Worm (Caenorhabditis elegans): Measurements from ENCODE around the gene T21D12.7.

The T21D12.7 gene

ce11 chrIV:305101-305500 lies 13.8 kb upstream of the T21D12.7 start:
- TF ChIP-seq mml-1 (tag; optimal IDR thresholded peaks at IDR 0.05) (no peak), pha-4 (tag; optimal IDR thresholded peaks at IDR 0.05) (peak; percentile 18), skn-1 (tag; optimal IDR thresholded peaks at IDR 0.05) (no peak), ztf-11 (tag; optimal IDR thresholded peaks at IDR 0.05) (no peak), nhr-76 (tag; optimal IDR thresholded peaks at IDR 0.05) (no peak), aly-2 (tag; optimal IDR thresholded peaks at IDR 0.05) (no peak), nhr-25 (tag; optimal IDR thresholded peaks at IDR 0.05) (no peak), elt-2 (tag; optimal IDR thresholded peaks at IDR 0.05) (peak; percentile 59), egl-5 (tag; optimal IDR thresholded peaks at IDR 0.05) (no peak), unc-39 (tag; optimal IDR thresholded peaks at IDR 0.05) (no peak), pqm-1 (tag; optimal IDR thresholded peaks at IDR 0.05) (peak; percentile 86), lin-39 (tag; optimal IDR thresholded peaks at IDR 0.05) (no peak), fos-1 (tag; optimal IDR thresholded peaks at IDR 0.05) (no peak)

DNA sequence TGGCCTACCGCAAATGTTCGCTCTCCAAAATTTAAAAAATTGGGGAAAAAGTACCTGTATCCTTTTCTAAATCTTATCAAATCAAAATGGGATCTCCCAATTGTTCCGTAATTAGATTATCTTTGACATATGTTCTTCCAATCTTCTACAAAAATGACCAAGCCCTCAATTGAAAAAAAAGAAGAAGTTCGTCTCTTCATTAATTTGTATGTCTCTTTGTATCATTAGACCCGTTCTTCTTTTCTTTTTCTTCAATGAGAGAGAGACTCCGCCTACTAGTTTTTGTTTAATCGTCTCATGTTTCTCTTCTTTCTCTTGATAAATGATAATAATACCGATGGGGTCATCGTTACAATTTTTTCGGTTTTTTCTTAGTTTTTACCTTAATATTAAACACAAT lies 12.0 kb upstream of the T21D12.7 start:
- TF ChIP-seq ceh-82 (tag; optimal IDR thresholded peaks at IDR 0.05) (no peak), nhr-23 (tag; optimal IDR thresholded peaks at IDR 0.05) (peak; percentile 27), nhr-43 (tag; optimal IDR thresholded peaks at IDR 0.05; ENCODE audit: poor library complexity, severe bottlenecking) (peak; percentile 25), jun-1 (tag; optimal IDR thresholded peaks at IDR 0.05) (no peak), ceh-16 (tag; optimal IDR thresholded peaks at IDR 0.05) (no peak), snpc-4 (tag; optimal IDR thresholded peaks at IDR 0.05) (no peak)

ce11 chrIV:302743-303142 lies 11.5 kb upstream of the T21D12.7 start:
- TF ChIP-seq nhr-43 (tag; optimal IDR thresholded peaks at IDR 0.05; ENCODE audit: poor library complexity, severe bottlenecking) (peak; percentile 44), nhr-23 (tag; optimal IDR thresholded peaks at IDR 0.05) (peak; percentile 21), tbx-2 (tag; optimal IDR thresholded peaks at IDR 0.05) (no peak), skn-1 (tag; optimal IDR thresholded peaks at IDR 0.05) (no peak), elt-3 (tag; optimal IDR thresholded peaks at IDR 0.05) (peak in 2 of 3 experiments; percentile 5 to 12), nhr-25 (tag; optimal IDR thresholded peaks at IDR 0.05) (peak; percentile 6)

- TF ChIP-seq nhr-11 (tag; optimal IDR thresholded peaks at IDR 0.05) (no peak), snpc-4 (tag; optimal IDR thresholded peaks at IDR 0.05) (no peak), nhr-237 (tag; optimal IDR thresholded peaks at IDR 0.05) (no peak), R02D3.7 (tag; optimal IDR thresholded peaks at IDR 0.05) (no peak), nhr-25 (tag; optimal IDR thresholded peaks at IDR 0.05) (no peak), nfya-1 (tag; optimal IDR thresholded peaks at IDR 0.05; ENCODE audit: insufficient read depth) (no peak), fos-1 (tag; optimal IDR thresholded peaks at IDR 0.05) (no peak), ztf-4 (tag; optimal IDR thresholded peaks at IDR 0.05) (no peak), nhr-67 (tag; optimal IDR thresholded peaks at IDR 0.05) (no peak), nhr-23 (tag; optimal IDR thresholded peaks at IDR 0.05) (no peak), sea-2 (GFP tag; optimal IDR thresholded peaks at IDR 0.05) (no peak), lin-15B (tag; optimal IDR thresholded peaks at IDR 0.05) (no peak), ceh-9 (tag; optimal IDR thresholded peaks at IDR 0.05) (no peak), ceh-82 (tag; optimal IDR thresholded peaks at IDR 0.05) (no peak), lsy-12 (tag; optimal IDR thresholded peaks at IDR 0.05) (no peak), nhr-12 (tag; optimal IDR thresholded peaks at IDR 0.05) (no peak), unc-39 (tag; optimal IDR thresholded peaks at IDR 0.05) (no peak), egl-5 (tag; optimal IDR thresholded peaks at IDR 0.05) (no peak)
Measured at ce11 chrIV:300307-300706, 9.1 kb upstream of the T21D12.7 start.

DNA sequence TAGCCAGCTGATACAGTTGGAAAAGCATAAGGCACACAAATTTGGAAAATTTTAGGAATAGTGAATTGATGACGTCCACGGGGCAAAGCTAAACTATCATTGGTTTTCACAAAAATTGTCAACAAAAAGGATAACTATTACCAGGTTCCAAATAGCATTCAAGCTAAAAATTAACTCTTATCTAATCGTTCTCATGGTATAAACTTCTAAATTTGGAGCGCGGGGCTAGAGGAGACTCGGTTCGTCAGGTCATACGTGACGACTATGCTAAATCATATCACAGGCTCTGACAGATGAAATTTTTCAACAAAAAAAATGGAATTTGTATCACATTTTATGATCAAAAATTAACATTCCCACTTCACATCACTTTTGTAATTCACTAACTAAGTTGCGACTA lies 7.9 kb upstream of the T21D12.7 start:
- TF ChIP-seq skn-1 (tag; optimal IDR thresholded peaks at IDR 0.05) (no peak), fkh-10 (GFP tag; optimal IDR thresholded peaks at IDR 0.05) (no peak), zag-1 (tag; optimal IDR thresholded peaks at IDR 0.05) (no peak), nhr-12 (tag; optimal IDR thresholded peaks at IDR 0.05) (no peak), elt-1 (tag; optimal IDR thresholded peaks at IDR 0.05) (no peak), unc-62 (GFP tag; optimal IDR thresholded peaks at IDR 0.05) (no peak), nhr-43 (tag; optimal IDR thresholded peaks at IDR 0.05; ENCODE audit: poor library complexity, severe bottlenecking) (no peak), pqm-1 (tag; optimal IDR thresholded peaks at IDR 0.05) (no peak), unc-39 (tag; optimal IDR thresholded peaks at IDR 0.05) (no peak), nhr-77 (tag; optimal IDR thresholded peaks at IDR 0.05) (no peak), ceh-16 (tag; optimal IDR thresholded peaks at IDR 0.05) (no peak), ceh-28 (tag; optimal IDR thresholded peaks at IDR 0.05) (no peak), nhr-237 (tag; optimal IDR thresholded peaks at IDR 0.05) (no peak), lin-15B (tag; optimal IDR thresholded peaks at IDR 0.05) (no peak), eor-1 (tag; optimal IDR thresholded peaks at IDR 0.05) (no peak), nhr-11 (tag; optimal IDR thresholded peaks at IDR 0.05) (no peak), lin-39 (tag; optimal IDR thresholded peaks at IDR 0.05) (no peak), hmg-11 (tag; optimal IDR thresholded peaks at IDR 0.05) (no peak)
